Fruit fly (Drosophila melanogaster) whole organism, embryonic: ENCODE measurements around the gene obst-J.

ENCODE experiments used
- Atf3 ChIP-seq: fragments of 200-800 bp; sonication (Bioruptor generic); optimal IDR thresholded peaks from 3 replicates; lab custom pipeline; 2016; ENCODE audit warnings: missing biosample characterization, missing genetic modification characterization
- B-H2 ChIP-seq: fragments of 200-800 bp; sonication (Bioruptor generic); optimal IDR thresholded peaks from 2 replicates; lab custom pipeline; 2018; ENCODE audit warnings: missing biosample characterization, mild to moderate bottlenecking, missing genetic modification characterization
- Blimp-1 ChIP-seq: fragments of 200-800 bp; sonication (Bioruptor generic); optimal IDR thresholded peaks from 3 replicates; lab custom pipeline; 2018; ENCODE audit warnings: missing biosample characterization, missing genetic modification characterization, mild to moderate bottlenecking, moderate library complexity, missing genetic modification reagents
- BtbVII ChIP-seq: fragments of 200-800 bp; sonication (Bioruptor generic); optimal IDR thresholded peaks from 3 replicates; lab custom pipeline; 2017; ENCODE audit warnings: missing biosample characterization, mild to moderate bottlenecking, missing genetic modification characterization
- CG10147 ChIP-seq: fragments of 200-800 bp; sonication (Bioruptor generic); optimal IDR thresholded peaks from 2 replicates; lab custom pipeline; 2019; ENCODE audit warnings: missing biosample characterization, mild to moderate bottlenecking, missing genetic modification characterization, moderate library complexity
- CG10209 ChIP-seq: fragments of 200-800 bp; sonication (Bioruptor generic); optimal IDR thresholded peaks from 3 replicates; lab custom pipeline; 2017; ENCODE audit warnings: missing biosample characterization, mild to moderate bottlenecking, missing genetic modification characterization, missing genetic modification reagents
- CG10321 ChIP-seq: fragments of 200-800 bp; sonication (Bioruptor generic); IDR thresholded peaks from 2 replicates; pipeline ENCODE4 v1.3.6; 2022; ENCODE audit warnings: missing biosample characterization, missing genetic modification characterization
- CG10959 ChIP-seq: fragments of 200-800 bp; sonication (Bioruptor generic); IDR thresholded peaks from 2 replicates; pipeline ENCODE4 v1.3.6; 2022; ENCODE audit warnings: missing biosample characterization, missing genetic modification characterization
- CG10979 ChIP-seq: fragments of 200-800 bp; sonication (Bioruptor generic); optimal IDR thresholded peaks from 2 replicates; lab custom pipeline; 2018; ENCODE audit warnings: missing biosample characterization, mild to moderate bottlenecking, missing genetic modification characterization, moderate library complexity
- CG1233 ChIP-seq: fragments of 200-800 bp; sonication (Bioruptor generic); optimal IDR thresholded peaks from 4 replicates; lab custom pipeline; 2018; ENCODE audit warnings: missing biosample characterization, mild to moderate bottlenecking, missing genetic modification characterization
- CG13894 ChIP-seq: fragments of 200-800 bp; sonication (Bioruptor generic); optimal IDR thresholded peaks from 3 replicates; lab custom pipeline; 2018; ENCODE audit warnings: missing biosample characterization, mild to moderate bottlenecking, missing genetic modification characterization, moderate library complexity
- CG14441 ChIP-seq: fragments of 200-800 bp; sonication (Bioruptor generic); IDR thresholded peaks from 2 replicates; pipeline ENCODE4 v1.3.6; 2022; ENCODE audit warnings: missing biosample characterization, missing genetic modification characterization
- CG15011 ChIP-seq: fragments of 200-800 bp; sonication (Bioruptor generic); optimal IDR thresholded peaks from 3 replicates; lab custom pipeline; 2018; ENCODE audit warnings: missing biosample characterization, mild to moderate bottlenecking, missing genetic modification characterization
- CG16779 ChIP-seq: fragments of 200-800 bp; sonication (Bioruptor generic); IDR thresholded peaks from 2 replicates; pipeline ENCODE4 v1.3.6; 2022; ENCODE audit warnings: missing biosample characterization, missing genetic modification characterization
- CG18262 ChIP-seq: fragments of 200-800 bp; optimal IDR thresholded peaks from 3 replicates; lab custom pipeline; 2019; ENCODE audit warnings: missing biosample characterization, mild to moderate bottlenecking, missing genetic modification characterization, moderate library complexity
- CG2120 ChIP-seq: fragments of 200-800 bp; sonication (Bioruptor generic); optimal IDR thresholded peaks from 3 replicates; lab custom pipeline; 2016; ENCODE audit warnings: missing biosample characterization, missing genetic modification characterization
- CG2712 ChIP-seq: fragments of 200-800 bp; optimal IDR thresholded peaks from 3 replicates; lab custom pipeline; 2019; ENCODE audit warnings: missing biosample characterization, mild to moderate bottlenecking, missing genetic modification characterization, moderate library complexity
- CG30431 ChIP-seq: fragments of 200-800 bp; sonication (Bioruptor generic); optimal IDR thresholded peaks from 2 replicates; lab custom pipeline; 2017; ENCODE audit warnings: missing biosample characterization, missing genetic modification characterization
- CG3281 ChIP-seq: fragments of 200-800 bp; sonication (Bioruptor generic); optimal IDR thresholded peaks from 3 replicates; lab custom pipeline; 2017; ENCODE audit warnings: missing biosample characterization, mild to moderate bottlenecking, missing genetic modification characterization
- CG33213 ChIP-seq: fragments of 200-800 bp; sonication (Bioruptor generic); optimal IDR thresholded peaks from 3 replicates; lab custom pipeline; 2016; ENCODE audit warnings: missing biosample characterization, missing genetic modification characterization
- CG34224 ChIP-seq: fragments of 200-800 bp; sonication (Bioruptor generic); IDR thresholded peaks from 3 replicates; pipeline ENCODE4 v1.3.6; 2022; ENCODE audit warnings: missing biosample characterization, missing genetic modification characterization; ENCODE audit not compliant: partially characterized antibody
- CG34422 ChIP-seq: fragments of 200-800 bp; sonication (Bioruptor generic); IDR thresholded peaks from 3 replicates; pipeline ENCODE4 v1.3.6; 2022; ENCODE audit warnings: missing biosample characterization, missing genetic modification characterization
- CG4820 ChIP-seq: fragments of 200-800 bp; sonication (Bioruptor generic); optimal IDR thresholded peaks from 3 replicates; lab custom pipeline; 2016; ENCODE audit warnings: missing biosample characterization, missing genetic modification characterization
- CG5180 ChIP-seq: fragments of 200-800 bp; sonication (Bioruptor generic); optimal IDR thresholded peaks from 3 replicates; lab custom pipeline; 2017; ENCODE audit warnings: missing biosample characterization, missing genetic modification characterization, mild to moderate bottlenecking, moderate library complexity, missing genetic modification reagents
- CG6272 ChIP-seq: fragments of 200-800 bp; sonication (Bioruptor generic); IDR thresholded peaks from 2 replicates; pipeline ENCODE4 v1.3.6; 2022; ENCODE audit warnings: missing biosample characterization, missing genetic modification characterization
- CG6689 ChIP-seq: fragments of 200-800 bp; sonication (Bioruptor generic); IDR thresholded peaks from 2 replicates; pipeline ENCODE4 v1.3.6; 2022; ENCODE audit warnings: missing biosample characterization, missing genetic modification characterization
- CG8478 ChIP-seq: fragments of >200 bp; optimal IDR thresholded peaks from 2 replicates; lab custom pipeline; 2018
- CrebB ChIP-seq: fragments of 200-800 bp; sonication (Bioruptor generic); optimal IDR thresholded peaks from 3 replicates; lab custom pipeline; 2018; ENCODE audit warnings: missing biosample characterization, mild to moderate bottlenecking, missing genetic modification characterization
- Dip3 ChIP-seq: fragments of 200-800 bp; sonication (Bioruptor generic); optimal IDR thresholded peaks from 3 replicates; lab custom pipeline; 2016; ENCODE audit warnings: missing biosample characterization, missing genetic modification characterization
- Doc2 ChIP-seq: fragments of 200-800 bp; sonication (Bioruptor generic); IDR thresholded peaks from 2 replicates; pipeline ENCODE4 v1.3.6; 2022; ENCODE audit warnings: missing biosample characterization, missing genetic modification characterization
- Doc3 ChIP-seq: fragments of 200-800 bp; sonication (Bioruptor generic); IDR thresholded peaks from 3 replicates; pipeline ENCODE4 v1.3.6; 2022; ENCODE audit warnings: missing biosample characterization, missing genetic modification characterization; ENCODE audit not compliant: partially characterized antibody
- Mrtf ChIP-seq: fragments of 200-800 bp; sonication (Bioruptor generic); IDR thresholded peaks from 3 replicates; pipeline ENCODE4 v1.3.6; 2022; ENCODE audit warnings: missing biosample characterization, missing genetic modification characterization
- Nf-YB ChIP-seq: fragments of 200-800 bp; sonication (Bioruptor generic); optimal IDR thresholded peaks from 3 replicates; lab custom pipeline; 2019; ENCODE audit warnings: missing biosample characterization, mild to moderate bottlenecking, missing genetic modification characterization, moderate library complexity
- Ssrp ChIP-seq: fragments of 200-800 bp; sonication (Bioruptor generic); optimal IDR thresholded peaks from 2 replicates; lab custom pipeline; 2018; ENCODE audit warnings: missing biosample characterization, mild to moderate bottlenecking, missing genetic modification characterization, moderate library complexity
- Xbp1 ChIP-seq: fragments of 200-800 bp; sonication (Bioruptor generic); optimal IDR thresholded peaks from 3 replicates; lab custom pipeline; 2016; ENCODE audit warnings: missing biosample characterization, mild to moderate bottlenecking, missing genetic modification characterization
- amos ChIP-seq: fragments of 200-800 bp; sonication (Bioruptor generic); IDR thresholded peaks from 2 replicates; pipeline ENCODE4 v1.3.6; 2022; ENCODE audit warnings: missing biosample characterization, missing genetic modification characterization; ENCODE audit not compliant: partially characterized antibody
- aop ChIP-seq: fragments of 200-800 bp; sonication (Bioruptor generic); IDR thresholded peaks from 2 replicates; pipeline ENCODE4 v1.3.6; 2022; ENCODE audit warnings: missing biosample characterization, missing genetic modification characterization
- ash1 ChIP-seq: fragments of 200-800 bp; sonication (Bioruptor generic); optimal IDR thresholded peaks from 2 replicates; lab custom pipeline; 2018; ENCODE audit warnings: missing biosample characterization, mild to moderate bottlenecking, missing genetic modification characterization
- ato ChIP-seq: fragments of 200-800 bp; sonication (Bioruptor generic); IDR thresholded peaks from 2 replicates; pipeline ENCODE4 v1.3.6; 2022; ENCODE audit warnings: missing biosample characterization, missing genetic modification characterization; ENCODE audit not compliant: partially characterized antibody
- crc ChIP-seq: fragments of 200-800 bp; sonication (Bioruptor generic); optimal IDR thresholded peaks from 2 replicates; lab custom pipeline; 2016; ENCODE audit warnings: missing biosample characterization, missing genetic modification characterization
- da ChIP-seq: fragments of 200-800 bp; sonication (Bioruptor generic); optimal IDR thresholded peaks from 2 replicates; lab custom pipeline; 2016; ENCODE audit warnings: missing biosample characterization, missing genetic modification characterization
- danr ChIP-seq: fragments of 200-800 bp; sonication (Bioruptor generic); IDR thresholded peaks from 2 replicates; pipeline ENCODE4 v1.3.6; 2022; ENCODE audit warnings: missing biosample characterization, missing genetic modification characterization
- emc ChIP-seq: fragments of 200-800 bp; sonication (Bioruptor generic); optimal IDR thresholded peaks from 2 replicates; lab custom pipeline; 2016; ENCODE audit warnings: missing biosample characterization, missing genetic modification characterization
- ken ChIP-seq: fragments of 200-800 bp; sonication (Bioruptor generic); IDR thresholded peaks from 3 replicates; pipeline ENCODE4 v1.3.6; 2022; ENCODE audit warnings: missing biosample characterization, missing genetic modification characterization
- org-1 ChIP-seq: fragments of 200-800 bp; sonication (Bioruptor generic); optimal IDR thresholded peaks from 2 replicates; lab custom pipeline; 2017; ENCODE audit warnings: missing biosample characterization, missing genetic modification characterization
- phol ChIP-seq: fragments of 200-800 bp; sonication (Bioruptor generic); optimal IDR thresholded peaks from 3 replicates; lab custom pipeline; 2018; ENCODE audit warnings: missing biosample characterization, mild to moderate bottlenecking, missing genetic modification characterization, moderate library complexity
- scrt ChIP-seq: fragments of 200-800 bp; sonication (Bioruptor generic); optimal IDR thresholded peaks from 2 replicates; lab custom pipeline; 2018; ENCODE audit warnings: missing biosample characterization, mild to moderate bottlenecking, missing genetic modification characterization, moderate library complexity
- ssp ChIP-seq: fragments of 200-800 bp; sonication (Bioruptor generic); IDR thresholded peaks from 2 replicates; pipeline ENCODE4 v1.3.6; 2022; ENCODE audit warnings: missing biosample characterization, missing genetic modification characterization
- trem ChIP-seq: fragments of 200-800 bp; optimal IDR thresholded peaks from 3 replicates; lab custom pipeline; 2019; ENCODE audit warnings: missing biosample characterization, mild to moderate bottlenecking, missing genetic modification characterization, moderate library complexity
- ttk ChIP-seq: fragments of 200-800 bp; sonication (Bioruptor generic); IDR thresholded peaks from 2 replicates; pipeline ENCODE4 v2.1.2; 2022; ENCODE audit warnings: missing biosample characterization, missing genetic modification characterization
- zf30C ChIP-seq: fragments of 200-800 bp; sonication (Bioruptor generic); optimal IDR thresholded peaks from 3 replicates; lab custom pipeline; 2018; ENCODE audit warnings: missing biosample characterization, mild to moderate bottlenecking, missing genetic modification characterization

The obst-J gene

dm6 chr3L:20140589-20141207 is 9.2 kb upstream of the obst-J start, which contains the start of gene CG7328 (continued):
- TF ChIP-seq Xbp1 (GFP tag; lab: Kevin White, UChicago) (peak; percentile 52), CG30431 (GFP tag; lab: Kevin White, UChicago) (no peak), CG34224 (GFP tag; lab: Robert Waterston, UW) (no peak), scrt (GFP tag; lab: Kevin White, UChicago) (no peak), CG10959 (GFP tag; lab: Robert Waterston, UW) (no peak), CG6272 (no peak), crc (GFP tag; lab: Kevin White, UChicago) (peak; percentile 6), Mrtf (no peak), CG1233 (GFP tag; lab: Kevin White, UChicago) (no peak), CG6689 (peak; percentile 28), Doc3 (no peak), B-H2 (no peak), CG13894 (tag; lab: Kevin White, UChicago) (no peak), Blimp-1 (GFP tag; lab: Kevin White, UChicago) (no peak), phol (tag; lab: Kevin White, UChicago) (no peak), ash1 (GFP tag; lab: Kevin White, UChicago) (no peak), CG5180 (GFP tag; lab: Kevin White, UChicago) (no peak), emc (GFP tag; lab: Kevin White, UChicago) (no peak), CG10147 (GFP tag; lab: Kevin White, UChicago) (no peak), CrebB (peak; percentile 34), BtbVII (GFP tag; lab: Kevin White, UChicago) (no peak), CG10321 (GFP tag; lab: Robert Waterston, UW) (no peak), CG3281 (no peak), ato (GFP tag; lab: Robert Waterston, UW) (no peak), CG4820 (GFP tag; lab: Kevin White, UChicago) (no peak), zf30C (GFP tag; lab: Kevin White, UChicago) (no peak), CG2712 (tag; lab: Kevin White, UChicago) (no peak), da (peak; percentile 29), ttk (GFP tag; lab: Robert Waterston, UW) (no peak), ken (GFP tag; lab: Robert Waterston, UW) (no peak), amos (GFP tag; lab: Robert Waterston, UW) (no peak), CG16779 (GFP tag; lab: Robert Waterston, UW) (no peak), Ssrp (no peak), ssp (GFP tag; lab: Robert Waterston, UW) (no peak), CG14441 (GFP tag; lab: Robert Waterston, UW) (peak; percentile 14; the same call in 1 of the 2 replicates), CG8478 (lab: Kevin White, UChicago) (no peak), danr (GFP tag; lab: Robert Waterston, UW) (no peak), CG18262 (tag; lab: Kevin White, UChicago) (no peak), Doc2 (GFP tag; lab: Robert Waterston, UW) (no peak), CG34422 (GFP tag; lab: Robert Waterston, UW) (no peak), CG10209 (GFP tag; lab: Kevin White, UChicago) (peak; percentile 66), Nf-YB (GFP tag; lab: Kevin White, UChicago) (no peak), aop (GFP tag; lab: Robert Waterston, UW) (no peak), CG2120 (GFP tag; lab: Kevin White, UChicago) (peak; percentile 85), CG33213 (GFP tag; lab: Kevin White, UChicago) (no peak), trem (tag; lab: Kevin White, UChicago) (no peak), Atf3 (GFP tag; lab: Kevin White, UChicago) (no peak), Dip3 (peak; percentile 63), org-1 (GFP tag; lab: Kevin White, UChicago) (peak; percentile 3), CG10979 (no peak), CG15011 (GFP tag; lab: Kevin White, UChicago) (no peak)
